Fruit fly (Drosophila melanogaster) whole organism, pupa: ENCODE results near the gene CG7252.

ENCODE experiments used
- CG10348 ChIP-seq: fragments of 200-800 bp; sonication (Bioruptor generic); IDR thresholded peaks from 2 replicates; pipeline ENCODE4 v1.3.6; 2022; ENCODE audit warnings: missing biosample characterization, missing genetic modification characterization
- CG14655 ChIP-seq: fragments of 200-800 bp; sonication (Bioruptor generic); optimal IDR thresholded peaks from 3 replicates; lab custom pipeline; 2017; ENCODE audit warnings: mild to moderate bottlenecking, missing biosample characterization, missing genetic modification reagents, missing genetic modification characterization
- CG8301 ChIP-seq: fragments of 200-800 bp; sonication (Bioruptor generic); optimal IDR thresholded peaks from 2 replicates; lab custom pipeline; 2018; ENCODE audit warnings: missing biosample characterization, mild to moderate bottlenecking, missing genetic modification characterization
- EcR ChIP-seq: fragments of 200-800 bp; sonication (Bioruptor generic); optimal IDR thresholded peaks from 3 replicates; lab custom pipeline; 2019; ENCODE audit warnings: missing biosample characterization, missing genetic modification characterization, mild to moderate bottlenecking, moderate library complexity, missing genetic modification reagents
- rn ChIP-seq: fragments of 200-800 bp; sonication (Bioruptor generic); IDR thresholded peaks from 2 replicates; pipeline ENCODE4 v1.3.6; 2022; ENCODE audit warnings: missing biosample characterization, missing genetic modification characterization

- TF ChIP-seq EcR (GFP tag; lab: Kevin White, UChicago) = no peak
- TF ChIP-seq CG8301 (tag; lab: Kevin White, UChicago) = no peak
- TF ChIP-seq CG10348 (GFP tag; lab: Robert Waterston, UW) = no peak
- no peak for TF ChIP-seq rn (GFP tag; lab: Robert Waterston, UW)
- no peak for TF ChIP-seq CG14655 (GFP tag; lab: Kevin White, UChicago)
These were observed 20.2 kb upstream of the CG7252 start, which contains the start of gene byn for dm6 chr3L:11927287-11927743.
